Fruit fly (Drosophila melanogaster) whole organism, embryonic: Measurements from ENCODE around the gene Bhmt.

Experiments used
- Abd-B ChIP-seq: fragments of 200-800 bp; sonication (Bioruptor generic); optimal IDR thresholded peaks from 2 replicates; lab custom pipeline; 2018; ENCODE audit warnings: missing biosample characterization, mild to moderate bottlenecking, missing genetic modification characterization, moderate library complexity
- CG1024 ChIP-seq: fragments of 200-800 bp; sonication (Bioruptor generic); IDR thresholded peaks from 2 replicates; pipeline ENCODE4 v1.3.6; 2022; ENCODE audit warnings: missing biosample characterization, missing genetic modification characterization
- CG10959 ChIP-seq: fragments of 200-800 bp; sonication (Bioruptor generic); IDR thresholded peaks from 2 replicates; pipeline ENCODE4 v1.3.6; 2022; ENCODE audit warnings: missing biosample characterization, missing genetic modification characterization
- CG11696 ChIP-seq: fragments of 200-800 bp; sonication (Bioruptor generic); IDR thresholded peaks from 2 replicates; pipeline ENCODE4 v1.3.6; 2022; ENCODE audit warnings: missing biosample characterization, missing genetic modification characterization
- CG11723 ChIP-seq: fragments of 200-800 bp; sonication (Bioruptor generic); optimal IDR thresholded peaks from 2 replicates; lab custom pipeline; 2017; ENCODE audit warnings: missing biosample characterization, mild to moderate bottlenecking, missing genetic modification characterization
- CG14710 ChIP-seq: fragments of 200-800 bp; sonication (Bioruptor generic); optimal IDR thresholded peaks from 3 replicates; lab custom pipeline; 2019; ENCODE audit warnings: missing biosample characterization, mild to moderate bottlenecking, missing genetic modification characterization, moderate library complexity
- CG17802 ChIP-seq: fragments of 200-800 bp; sonication (Bioruptor generic); optimal IDR thresholded peaks from 2 replicates; lab custom pipeline; 2018; ENCODE audit warnings: missing biosample characterization, mild to moderate bottlenecking, missing genetic modification characterization, moderate library complexity
- CG17829 ChIP-seq: fragments of 200-800 bp; optimal IDR thresholded peaks from 2 replicates; lab custom pipeline; 2019; ENCODE audit warnings: missing biosample characterization, mild to moderate bottlenecking, missing genetic modification characterization, moderate library complexity
- CG2199 ChIP-seq: fragments of 200-800 bp; sonication (Bioruptor generic); IDR thresholded peaks from 3 replicates; pipeline ENCODE4 v1.3.6; 2022; ENCODE audit warnings: missing biosample characterization, missing genetic modification characterization
- CG3281 ChIP-seq: fragments of 200-800 bp; sonication (Bioruptor generic); optimal IDR thresholded peaks from 3 replicates; lab custom pipeline; 2017; ENCODE audit warnings: missing biosample characterization, mild to moderate bottlenecking, missing genetic modification characterization
- CG43689 ChIP-seq: fragments of 200-800 bp; sonication (Bioruptor generic); IDR thresholded peaks from 2 replicates; pipeline ENCODE4 v1.3.6; 2022; ENCODE audit warnings: missing biosample characterization, missing genetic modification characterization
- CG7745 ChIP-seq: fragments of 200-800 bp; sonication (Bioruptor generic); optimal IDR thresholded peaks from 2 replicates; lab custom pipeline; 2018; ENCODE audit warnings: missing biosample characterization, mild to moderate bottlenecking, missing genetic modification characterization, moderate library complexity
- CG7839 ChIP-seq: fragments of 200-800 bp; sonication (Bioruptor generic); optimal IDR thresholded peaks from 3 replicates; lab custom pipeline; 2018; ENCODE audit warnings: missing biosample characterization, mild to moderate bottlenecking, missing genetic modification characterization, moderate library complexity
- CG7928 ChIP-seq: fragments of 200-800 bp; sonication (Bioruptor generic); optimal IDR thresholded peaks from 2 replicates; lab custom pipeline; 2017; ENCODE audit warnings: missing biosample characterization, mild to moderate bottlenecking, missing genetic modification characterization
- CG8924 ChIP-seq: fragments of 200-800 bp; optimal IDR thresholded peaks from 3 replicates; lab custom pipeline; 2019; ENCODE audit warnings: missing biosample characterization, mild to moderate bottlenecking, missing genetic modification characterization, moderate library complexity
- CG9215 ChIP-seq: fragments of 200-800 bp; sonication (Bioruptor generic); IDR thresholded peaks from 2 replicates; pipeline ENCODE4 v1.3.6; 2022; ENCODE audit warnings: missing biosample characterization, missing genetic modification characterization
- D ChIP-seq, 2 experiments: fragments of 200-800 bp in 1 of 2; fragments of >200 bp in 1 of 2; sonication (Bioruptor generic) in 1 of 2; optimal IDR thresholded peaks; 2 replicates in 1 of 2; 3 replicates in 1 of 2; lab custom pipeline; 2017; ENCODE audit warnings: mild to moderate bottlenecking in 1 of 2, missing biosample characterization in 1 of 2, missing genetic modification characterization in 1 of 2, missing genetic modification reagents in 1 of 2
- D19A ChIP-seq: fragments of 200-800 bp; optimal IDR thresholded peaks from 3 replicates; lab custom pipeline; 2019; ENCODE audit warnings: missing biosample characterization, mild to moderate bottlenecking, missing genetic modification characterization, moderate library complexity
- Eip74EF ChIP-seq, 2 experiments: fragments of 200-800 bp in 1 of 2; fragments of >200 bp in 1 of 2; sonication (Bioruptor generic) in 1 of 2; optimal IDR thresholded peaks; 2 replicates each; lab custom pipeline; 2017 to 2019; ENCODE audit warnings: missing biosample characterization in 2 of 2, missing genetic modification characterization in 2 of 2, mild to moderate bottlenecking in 1 of 2, moderate library complexity in 1 of 2
- Gsc ChIP-seq: fragments of 200-800 bp; sonication (Bioruptor generic); IDR thresholded peaks from 2 replicates; pipeline ENCODE4 v1.3.6; 2022; ENCODE audit warnings: missing biosample characterization, missing genetic modification characterization
- Kr ChIP-seq: fragments of 200-800 bp; sonication (Bioruptor generic); optimal IDR thresholded peaks from 2 replicates; lab custom pipeline; 2017; ENCODE audit warnings: missing biosample characterization, mild to moderate bottlenecking, missing genetic modification characterization
- Lim3 ChIP-seq: fragments of 200-800 bp; sonication (Bioruptor generic); IDR thresholded peaks from 2 replicates; pipeline ENCODE4 v1.3.6; 2022; ENCODE audit warnings: missing biosample characterization, missing genetic modification characterization
- Vsx1 ChIP-seq: fragments of 200-800 bp; sonication (Bioruptor generic); optimal IDR thresholded peaks from 2 replicates; lab custom pipeline; 2017; ENCODE audit warnings: missing biosample characterization, mild to moderate bottlenecking, missing genetic modification characterization, missing genetic modification reagents
- az2 ChIP-seq: fragments of 200-800 bp; sonication (Bioruptor generic); optimal IDR thresholded peaks from 3 replicates; lab custom pipeline; 2016; ENCODE audit warnings: missing biosample characterization, missing genetic modification characterization
- bsh ChIP-seq, 2 experiments: fragments of 200-800 bp; sonication (Bioruptor generic); optimal IDR thresholded peaks; 2 replicates each; lab custom pipeline; 2017 to 2018; ENCODE audit warnings: mild to moderate bottlenecking in 2 of 2, missing biosample characterization in 2 of 2, missing genetic modification characterization in 2 of 2, moderate library complexity in 1 of 2
- btn ChIP-seq: fragments of 200-800 bp; sonication (Bioruptor generic); optimal IDR thresholded peaks from 2 replicates; lab custom pipeline; 2016; ENCODE audit warnings: missing biosample characterization, missing genetic modification characterization
- ci ChIP-seq: fragments of 200-800 bp; sonication (Bioruptor generic); IDR thresholded peaks from 3 replicates; pipeline ENCODE4 v1.3.6; 2022; ENCODE audit warnings: missing biosample characterization, missing genetic modification characterization
- crol ChIP-seq: fragments of 200-800 bp; sonication (Bioruptor generic); IDR thresholded peaks from 2 replicates; pipeline ENCODE4 v1.3.6; 2022; ENCODE audit warnings: missing biosample characterization, missing genetic modification characterization
- eve ChIP-seq, 2 experiments: fragments of >200 bp; optimal IDR thresholded peaks; 2 replicates each; lab custom pipeline; 2017; ENCODE audit warnings: missing biosample characterization in 2 of 2, missing genetic modification characterization in 2 of 2
- fd96Cb ChIP-seq: fragments of 200-800 bp; sonication (Bioruptor generic); optimal IDR thresholded peaks from 2 replicates; lab custom pipeline; 2018; ENCODE audit warnings: missing biosample characterization, mild to moderate bottlenecking, missing genetic modification characterization, moderate library complexity
- gfzf ChIP-seq: fragments of 200-800 bp; sonication (Bioruptor generic); optimal IDR thresholded peaks from 2 replicates; lab custom pipeline; 2016; ENCODE audit warnings: missing biosample characterization, mild to moderate bottlenecking, missing genetic modification characterization, moderate library complexity
- gro ChIP-seq: fragments of 200-800 bp; sonication (Bioruptor generic); optimal IDR thresholded peaks from 2 replicates; lab custom pipeline; 2016; ENCODE audit warnings: missing biosample characterization, missing genetic modification characterization
- ham ChIP-seq: fragments of 200-800 bp; sonication (Bioruptor generic); IDR thresholded peaks from 2 replicates; pipeline ENCODE4 v1.3.6; 2022; ENCODE audit warnings: missing biosample characterization, missing genetic modification characterization
- jing ChIP-seq: fragments of 200-800 bp; sonication (Bioruptor generic); optimal IDR thresholded peaks from 2 replicates; lab custom pipeline; 2018; ENCODE audit warnings: missing biosample characterization, mild to moderate bottlenecking, missing genetic modification characterization
- kay ChIP-seq: fragments of 200-800 bp; sonication (Bioruptor generic); optimal IDR thresholded peaks from 2 replicates; lab custom pipeline; 2016; ENCODE audit warnings: missing biosample characterization, missing genetic modification characterization
- nmo ChIP-seq: fragments of 200-800 bp; sonication (Bioruptor generic); optimal IDR thresholded peaks from 2 replicates; lab custom pipeline; 2018; ENCODE audit warnings: missing biosample characterization, mild to moderate bottlenecking, missing genetic modification characterization, moderate library complexity
- nom ChIP-seq: fragments of 200-800 bp; sonication (Bioruptor generic); optimal IDR thresholded peaks from 2 replicates; lab custom pipeline; 2017; ENCODE audit warnings: missing biosample characterization, missing genetic modification characterization, mild to moderate bottlenecking, moderate library complexity, missing genetic modification reagents
- odd ChIP-seq: fragments of 200-800 bp; sonication (Bioruptor generic); optimal IDR thresholded peaks from 2 replicates; lab custom pipeline; 2017; ENCODE audit warnings: missing biosample characterization, mild to moderate bottlenecking, missing genetic modification characterization
- sens ChIP-seq: fragments of 200-800 bp; sonication (Bioruptor generic); peaks from one replicate; lab custom pipeline; 2016; ENCODE audit warnings: missing biosample characterization, missing genetic modification characterization
- slbo ChIP-seq: fragments of 200-800 bp; sonication (Bioruptor generic); IDR thresholded peaks from 2 replicates; pipeline ENCODE4 v1.3.6; 2022; ENCODE audit warnings: missing biosample characterization, missing genetic modification characterization
- slp2 ChIP-seq: fragments of 200-800 bp; sonication (Bioruptor generic); optimal IDR thresholded peaks from 2 replicates; lab custom pipeline; 2016; ENCODE audit warnings: missing biosample characterization, missing genetic modification characterization
- sqz ChIP-seq: fragments of 200-800 bp; sonication (Bioruptor generic); optimal IDR thresholded peaks from 3 replicates; lab custom pipeline; 2018; ENCODE audit warnings: missing biosample characterization, mild to moderate bottlenecking, missing genetic modification characterization
- tio ChIP-seq: fragments of 200-800 bp; sonication (Bioruptor generic); optimal IDR thresholded peaks from 2 replicates; lab custom pipeline; 2017; ENCODE audit warnings: missing biosample characterization, missing genetic modification characterization, inconsistent platforms
- trem ChIP-seq: fragments of 200-800 bp; optimal IDR thresholded peaks from 3 replicates; lab custom pipeline; 2019; ENCODE audit warnings: missing biosample characterization, mild to moderate bottlenecking, missing genetic modification characterization, moderate library complexity
- vvl ChIP-seq: fragments of 200-800 bp; sonication (Bioruptor generic); IDR thresholded peaks from 2 replicates; pipeline ENCODE4 v1.3.6; 2022; ENCODE audit warnings: missing biosample characterization, missing genetic modification characterization
- zen ChIP-seq: fragments of 200-800 bp; sonication (Bioruptor generic); optimal IDR thresholded peaks from 3 replicates; lab custom pipeline; 2018; ENCODE audit warnings: missing biosample characterization, mild to moderate bottlenecking, missing genetic modification characterization, moderate library complexity

The Bhmt gene

DNA sequence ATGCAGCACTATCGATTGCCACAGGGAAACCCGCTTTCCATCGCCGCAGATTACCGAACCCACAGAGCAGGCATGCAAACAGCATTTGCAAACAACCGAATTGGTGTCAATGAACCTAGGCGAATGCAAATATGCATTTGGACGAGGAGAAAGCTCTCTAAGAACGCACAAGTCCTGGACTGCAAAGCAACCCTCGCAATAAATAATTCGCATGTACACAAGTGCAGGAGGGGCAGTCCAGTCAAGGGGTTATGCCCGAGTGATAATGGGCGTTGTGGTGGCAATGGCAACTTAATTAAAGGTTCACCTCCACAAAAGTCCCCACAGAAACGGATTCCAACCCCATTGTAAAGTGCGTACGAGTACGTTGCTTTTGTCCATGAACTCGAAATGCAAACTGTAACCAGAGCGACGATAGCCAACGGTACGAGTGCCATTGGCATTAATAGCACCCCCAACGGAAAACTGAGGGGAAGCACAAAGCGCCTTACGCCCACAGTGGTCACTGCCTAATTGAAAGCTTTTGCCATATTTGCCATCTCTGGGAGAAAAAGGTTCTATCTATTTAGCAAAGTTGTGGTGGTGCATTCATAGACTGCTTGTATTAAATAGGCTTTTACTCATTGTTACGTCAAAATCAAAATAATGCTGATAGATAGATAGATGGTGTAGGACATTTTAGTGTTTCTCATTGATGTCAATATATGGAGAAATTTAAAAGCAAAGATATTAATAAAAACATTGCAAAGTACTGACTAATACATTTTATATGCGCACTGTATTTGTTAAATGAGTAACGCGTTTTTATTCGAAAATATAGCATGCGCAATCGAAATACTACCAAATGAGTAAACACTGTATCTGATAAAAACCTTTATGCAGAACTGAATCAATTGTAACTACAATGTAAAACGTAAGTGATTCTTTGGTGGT, 26.0 kb upstream of the Bhmt start (continued):
- TF ChIP-seq sens (GFP tag; lab: Kevin White, UChicago): peak; percentile 66
- TF ChIP-seq CG43689: no peak
- peak; percentile 34; the same call in 1 of the 2 replicates for TF ChIP-seq slbo
- peak; percentile 16 for TF ChIP-seq nmo (GFP tag; lab: Kevin White, UChicago)
- TF ChIP-seq bsh (GFP tag; optimal IDR thresholded peaks at IDR 0.05; lab: Kevin White, UChicago): peak in 1 of 2 experiments; percentile 15
- no peak for TF ChIP-seq CG14710 (tag; lab: Kevin White, UChicago)
- no peak for TF ChIP-seq CG2199 (GFP tag; lab: Robert Waterston, UW)
- TF ChIP-seq CG11723 (GFP tag; lab: Kevin White, UChicago): no peak
- no peak for TF ChIP-seq jing (GFP tag; lab: Kevin White, UChicago)
- TF ChIP-seq sqz (GFP tag; lab: Kevin White, UChicago): no peak
- peak; percentile 20 for TF ChIP-seq CG7839 (tag; lab: Kevin White, UChicago)
- no peak for TF ChIP-seq Gsc (GFP tag; lab: Robert Waterston, UW)
- TF ChIP-seq ham (GFP tag; lab: Robert Waterston, UW): no peak
- TF ChIP-seq Lim3 (GFP tag; lab: Robert Waterston, UW): no peak
- TF ChIP-seq Kr (GFP tag; lab: Kevin White, UChicago): peak; percentile 5
- no peak for TF ChIP-seq CG10959 (GFP tag; lab: Robert Waterston, UW)
- TF ChIP-seq odd (GFP tag; lab: Kevin White, UChicago): no peak
- TF ChIP-seq gro: no peak
- no peak for TF ChIP-seq nom
- no peak for TF ChIP-seq slp2 (GFP tag; lab: Kevin White, UChicago)
- TF ChIP-seq CG7745 (tag; lab: Kevin White, UChicago): no peak
- TF ChIP-seq tio (GFP tag; lab: Kevin White, UChicago): no peak
- TF ChIP-seq eve (GFP tag; optimal IDR thresholded peaks at IDR 0.05; lab: Kevin White, UChicago): peak in 1 of 2 experiments; percentile 43
- TF ChIP-seq CG17802 (tag; lab: Kevin White, UChicago): no peak
- TF ChIP-seq gfzf (GFP tag; lab: Kevin White, UChicago): no peak

DNA sequence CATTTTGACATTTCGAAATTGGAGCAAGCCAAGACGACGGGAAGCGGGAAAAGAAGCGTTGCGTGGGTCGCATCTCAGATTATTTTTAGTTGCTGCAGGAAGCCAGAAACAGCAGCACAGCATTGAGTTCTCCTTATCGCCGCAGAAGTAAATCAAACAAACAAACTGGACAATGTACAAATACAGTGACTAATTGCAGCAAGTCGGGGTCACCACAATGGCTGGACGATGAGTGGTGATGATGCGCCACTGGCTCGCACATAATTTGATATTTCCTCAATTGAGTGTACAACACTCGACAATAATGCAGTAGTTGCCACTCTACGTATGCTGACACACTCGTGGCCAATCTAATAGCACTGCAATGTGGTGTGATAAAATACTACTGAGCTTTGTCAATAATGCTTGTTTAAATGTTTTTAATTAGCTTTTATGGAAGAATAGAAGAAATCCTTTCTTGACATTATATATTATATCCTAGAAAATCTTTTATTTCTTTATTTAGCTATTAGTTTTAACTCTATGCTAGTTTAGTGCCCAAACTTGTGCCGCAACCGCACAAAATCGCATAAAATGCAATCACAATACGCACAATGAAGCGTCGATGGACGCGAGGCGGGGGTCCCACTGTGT, 25.0 kb upstream of the Bhmt start:
- TF ChIP-seq kay (GFP tag; lab: Kevin White, UChicago) (no peak), CG11696 (GFP tag; lab: Robert Waterston, UW) (peak; percentile 91), CG9215 (no peak), CG8924 (peak; percentile 46), CG17829 (tag; lab: Kevin White, UChicago) (peak; percentile 10), CG14710 (tag; lab: Kevin White, UChicago) (peak; percentile 22), sens (GFP tag; lab: Kevin White, UChicago) (peak; percentile 83), CG1024 (no peak), trem (tag; lab: Kevin White, UChicago) (peak; percentile 32), az2 (GFP tag; lab: Kevin White, UChicago) (peak; percentile 27), fd96Cb (tag; lab: Kevin White, UChicago) (peak; percentile 48), Eip74EF (GFP tag; optimal IDR thresholded peaks at IDR 0.05; lab: Kevin White, UChicago) (peak; percentile 10 to 60), crol (GFP tag; lab: Robert Waterston, UW) (0 out of 2 replicates have a peak, but pooled peaks have one; percentile 9), Vsx1 (GFP tag; lab: Kevin White, UChicago) (peak; percentile 36), ci (peak; percentile 22; the same call in 1 of the 3 replicates), CG7928 (GFP tag; lab: Kevin White, UChicago) (no peak), zen (tag; lab: Kevin White, UChicago) (peak; percentile 14), vvl (GFP tag; lab: Robert Waterston, UW) (peak; percentile 60; the same call in 1 of the 2 replicates), Abd-B (peak; percentile 4), CG3281 (no peak), btn (GFP tag; lab: Kevin White, UChicago) (no peak), D (optimal IDR thresholded peaks at IDR 0.05; lab: Kevin White, UChicago) (no peak), D (GFP tag; optimal IDR thresholded peaks at IDR 0.05; lab: Kevin White, UChicago) (peak; percentile 61), D19A (tag; lab: Kevin White, UChicago) (peak; percentile 26)
